Fruit fly (Drosophila melanogaster) whole organism, embryonic: Measurements from ENCODE around the gene Smu1.

Experiments
- BEAF-32 ChIP-seq: fragments of 200-800 bp; sonication (Bioruptor generic); optimal IDR thresholded peaks from 3 replicates; lab custom pipeline; 2017; ENCODE audit warnings: missing biosample characterization, missing genetic modification characterization, mild to moderate bottlenecking, moderate library complexity, missing genetic modification reagents
- CG10267 ChIP-seq: fragments of 200-800 bp; sonication (Bioruptor generic); optimal IDR thresholded peaks from 2 replicates; lab custom pipeline; 2018; ENCODE audit warnings: missing biosample characterization, mild to moderate bottlenecking, missing genetic modification characterization, moderate library complexity
- CG10431 ChIP-seq: fragments of 200-800 bp; sonication (Bioruptor generic); optimal IDR thresholded peaks from 3 replicates; lab custom pipeline; 2018; ENCODE audit warnings: missing biosample characterization, mild to moderate bottlenecking, missing genetic modification characterization
- CG12219 ChIP-seq: fragments of 200-800 bp; sonication (Bioruptor generic); optimal IDR thresholded peaks from 3 replicates; lab custom pipeline; 2018; ENCODE audit warnings: missing biosample characterization, mild to moderate bottlenecking, missing genetic modification characterization
- CG12769 ChIP-seq: fragments of 200-800 bp; sonication (Bioruptor generic); optimal IDR thresholded peaks from 2 replicates; lab custom pipeline; 2019; ENCODE audit warnings: missing biosample characterization, mild to moderate bottlenecking, missing genetic modification characterization, moderate library complexity
- CG12942 ChIP-seq: fragments of 200-800 bp; sonication (Bioruptor generic); optimal IDR thresholded peaks from 3 replicates; lab custom pipeline; 2016; ENCODE audit warnings: missing biosample characterization, missing genetic modification characterization
- CG13775 ChIP-seq: fragments of 200-800 bp; sonication (Bioruptor generic); optimal IDR thresholded peaks from 3 replicates; lab custom pipeline; 2017; ENCODE audit warnings: missing biosample characterization, mild to moderate bottlenecking, missing genetic modification characterization
- CG14667 ChIP-seq: fragments of 200-800 bp; sonication (Bioruptor generic); IDR thresholded peaks from 2 replicates; pipeline ENCODE4 v1.3.6; 2022; ENCODE audit warnings: missing biosample characterization, missing genetic modification characterization
- CG17186 ChIP-seq: fragments of 200-800 bp; sonication (Bioruptor generic); optimal IDR thresholded peaks from 3 replicates; lab custom pipeline; 2017; ENCODE audit warnings: missing biosample characterization, missing genetic modification reagents, missing genetic modification characterization
- CG17612 ChIP-seq: fragments of 200-800 bp; sonication (Bioruptor generic); IDR thresholded peaks from 2 replicates; pipeline ENCODE4 v1.3.6; 2022; ENCODE audit warnings: missing biosample characterization, missing genetic modification characterization
- CG2116 ChIP-seq: fragments of 200-800 bp; sonication (Bioruptor generic); optimal IDR thresholded peaks from 3 replicates; lab custom pipeline; 2018; ENCODE audit warnings: missing biosample characterization, mild to moderate bottlenecking, missing genetic modification characterization
- CG2202 ChIP-seq: fragments of 200-800 bp; sonication (Bioruptor generic); optimal IDR thresholded peaks from 2 replicates; lab custom pipeline; 2018; ENCODE audit warnings: missing biosample characterization, mild to moderate bottlenecking, missing genetic modification characterization
- CG2889 ChIP-seq: fragments of 200-800 bp; sonication (Bioruptor generic); IDR thresholded peaks from 3 replicates; pipeline ENCODE4 v1.3.6; 2022; ENCODE audit warnings: missing biosample characterization, missing genetic modification characterization
- CG30403 ChIP-seq: fragments of 200-800 bp; sonication (Bioruptor generic); optimal IDR thresholded peaks from 3 replicates; lab custom pipeline; 2016; ENCODE audit warnings: missing biosample characterization, missing genetic modification characterization
- CG6254 ChIP-seq: fragments of 200-800 bp; sonication (Bioruptor generic); optimal IDR thresholded peaks from 3 replicates; lab custom pipeline; 2017; ENCODE audit warnings: mild to moderate bottlenecking, missing biosample characterization, missing genetic modification reagents, missing genetic modification characterization
- CG7745 ChIP-seq: fragments of 200-800 bp; sonication (Bioruptor generic); optimal IDR thresholded peaks from 2 replicates; lab custom pipeline; 2018; ENCODE audit warnings: missing biosample characterization, mild to moderate bottlenecking, missing genetic modification characterization, moderate library complexity
- CG8281 ChIP-seq: fragments of 200-800 bp; sonication (Bioruptor generic); optimal IDR thresholded peaks from 2 replicates; lab custom pipeline; 2018; ENCODE audit warnings: missing biosample characterization, mild to moderate bottlenecking, missing genetic modification characterization, moderate library complexity
- CG8924 ChIP-seq: fragments of 200-800 bp; optimal IDR thresholded peaks from 3 replicates; lab custom pipeline; 2019; ENCODE audit warnings: missing biosample characterization, mild to moderate bottlenecking, missing genetic modification characterization, moderate library complexity
- CG8944 ChIP-seq: fragments of 200-800 bp; sonication (Bioruptor generic); optimal IDR thresholded peaks from 3 replicates; lab custom pipeline; 2016; ENCODE audit warnings: missing biosample characterization, missing genetic modification characterization
- CG9437 ChIP-seq: fragments of 200-800 bp; sonication (Bioruptor generic); optimal IDR thresholded peaks from 2 replicates; lab custom pipeline; 2018; ENCODE audit warnings: missing biosample characterization, mild to moderate bottlenecking, missing genetic modification characterization
- CG9727 ChIP-seq: fragments of 200-800 bp; sonication (Bioruptor generic); optimal IDR thresholded peaks from 3 replicates; lab custom pipeline; 2017; ENCODE audit warnings: missing biosample characterization, mild to moderate bottlenecking, missing genetic modification characterization
- Camta ChIP-seq: fragments of 200-800 bp; sonication (Bioruptor generic); optimal IDR thresholded peaks from 2 replicates; lab custom pipeline; 2016; ENCODE audit warnings: missing biosample characterization, missing genetic modification characterization
- Chrac-16 ChIP-seq: fragments of 200-800 bp; sonication (Bioruptor generic); optimal IDR thresholded peaks from 3 replicates; lab custom pipeline; 2016; ENCODE audit warnings: missing biosample characterization, missing genetic modification characterization
- D19A ChIP-seq: fragments of 200-800 bp; optimal IDR thresholded peaks from 3 replicates; lab custom pipeline; 2019; ENCODE audit warnings: missing biosample characterization, mild to moderate bottlenecking, missing genetic modification characterization, moderate library complexity
- Dp ChIP-seq: fragments of 200-800 bp; sonication (Bioruptor generic); optimal IDR thresholded peaks from 2 replicates; lab custom pipeline; 2018; ENCODE audit warnings: missing biosample characterization, mild to moderate bottlenecking, missing genetic modification characterization, moderate library complexity
- Dref ChIP-seq: fragments of 200-800 bp; sonication (Bioruptor generic); IDR thresholded peaks from 2 replicates; pipeline ENCODE4 v1.3.6; 2022; ENCODE audit warnings: missing biosample characterization, missing genetic modification characterization
- Fer1 ChIP-seq: fragments of 200-800 bp; sonication (Bioruptor generic); optimal IDR thresholded peaks from 2 replicates; lab custom pipeline; 2017; ENCODE audit warnings: missing biosample characterization, mild to moderate bottlenecking, missing genetic modification characterization
- Hmx ChIP-seq: fragments of 200-800 bp; sonication (Bioruptor generic); optimal IDR thresholded peaks from 2 replicates; lab custom pipeline; 2016; ENCODE audit warnings: missing biosample characterization, missing genetic modification characterization
- TFAM ChIP-seq: fragments of 200-800 bp; sonication (Bioruptor generic); optimal IDR thresholded peaks from 2 replicates; lab custom pipeline; 2017; ENCODE audit warnings: missing biosample characterization, missing genetic modification characterization, inconsistent platforms
- Vsx1 ChIP-seq: fragments of 200-800 bp; sonication (Bioruptor generic); optimal IDR thresholded peaks from 2 replicates; lab custom pipeline; 2017; ENCODE audit warnings: missing biosample characterization, mild to moderate bottlenecking, missing genetic modification characterization, missing genetic modification reagents
- Xrp1 ChIP-seq: fragments of 200-800 bp; sonication (Bioruptor generic); IDR thresholded peaks from 2 replicates; pipeline ENCODE4 v1.3.6; 2022; ENCODE audit warnings: missing biosample characterization, missing genetic modification characterization
- YL-1 ChIP-seq: fragments of 200-800 bp; sonication (Bioruptor generic); optimal IDR thresholded peaks from 3 replicates; lab custom pipeline; 2017; ENCODE audit warnings: missing biosample characterization, mild to moderate bottlenecking, missing genetic modification characterization
- bbx ChIP-seq: fragments of 200-800 bp; sonication (Bioruptor generic); IDR thresholded peaks from 2 replicates; pipeline ENCODE4 v1.3.6; 2022; ENCODE audit warnings: missing biosample characterization, missing genetic modification characterization; ENCODE audit not compliant: partially characterized antibody
- bowl ChIP-seq: fragments of 200-800 bp; sonication (Bioruptor generic); IDR thresholded peaks from 2 replicates; pipeline ENCODE4 v1.3.6; 2022; ENCODE audit warnings: missing biosample characterization, missing genetic modification characterization
- cad ChIP-seq: fragments of >200 bp; optimal IDR thresholded peaks from 2 replicates; lab custom pipeline; 2017; ENCODE audit warnings: missing biosample characterization, missing genetic modification characterization
- croc ChIP-seq: fragments of 200-800 bp; sonication (Bioruptor generic); conservative IDR thresholded peaks from 3 replicates; pipeline ENCODE4 v1.3.6; 2022; ENCODE audit warnings: missing biosample characterization, missing genetic modification characterization
- crp ChIP-seq, 2 experiments: fragments of 200-800 bp; sonication (Bioruptor generic); optimal IDR thresholded peaks; 2 replicates in 1 of 2; 3 replicates in 1 of 2; lab custom pipeline; 2017; ENCODE audit warnings: missing biosample characterization in 2 of 2, missing genetic modification characterization in 2 of 2, mild to moderate bottlenecking in 1 of 2, moderate library complexity in 1 of 2
- dmrt11E ChIP-seq: fragments of 200-800 bp; sonication (Bioruptor generic); optimal IDR thresholded peaks from 3 replicates; lab custom pipeline; 2018; ENCODE audit warnings: missing biosample characterization, mild to moderate bottlenecking, missing genetic modification characterization, moderate library complexity
- fd96Cb ChIP-seq: fragments of 200-800 bp; sonication (Bioruptor generic); optimal IDR thresholded peaks from 2 replicates; lab custom pipeline; 2018; ENCODE audit warnings: missing biosample characterization, mild to moderate bottlenecking, missing genetic modification characterization, moderate library complexity
- knrl ChIP-seq: fragments of 200-800 bp; sonication (Bioruptor generic); IDR thresholded peaks from 3 replicates; pipeline ENCODE4 v1.3.6; 2022; ENCODE audit warnings: missing biosample characterization, missing genetic modification characterization; ENCODE audit not compliant: partially characterized antibody
- luna ChIP-seq: fragments of 200-800 bp; sonication (Bioruptor generic); optimal IDR thresholded peaks from 2 replicates; lab custom pipeline; 2016; ENCODE audit warnings: missing biosample characterization, missing genetic modification characterization
- phol ChIP-seq: fragments of 200-800 bp; sonication (Bioruptor generic); optimal IDR thresholded peaks from 3 replicates; lab custom pipeline; 2018; ENCODE audit warnings: missing biosample characterization, mild to moderate bottlenecking, missing genetic modification characterization, moderate library complexity
- pzg ChIP-seq: fragments of 200-800 bp; sonication (Bioruptor generic); optimal IDR thresholded peaks from 3 replicates; lab custom pipeline; 2018; ENCODE audit warnings: missing biosample characterization, mild to moderate bottlenecking, missing genetic modification characterization, moderate library complexity
- sens ChIP-seq: fragments of 200-800 bp; sonication (Bioruptor generic); peaks from one replicate; lab custom pipeline; 2016; ENCODE audit warnings: missing biosample characterization, missing genetic modification characterization
- sisA ChIP-seq: fragments of 200-800 bp; sonication (Bioruptor generic); IDR thresholded peaks from 2 replicates; pipeline ENCODE4 v1.3.6; 2022; ENCODE audit warnings: missing biosample characterization, missing genetic modification characterization
- slou ChIP-seq: fragments of 200-800 bp; sonication (Bioruptor generic); optimal IDR thresholded peaks from 3 replicates; lab custom pipeline; 2016; ENCODE audit warnings: missing biosample characterization, missing genetic modification characterization
- sna ChIP-seq: fragments of 200-800 bp; sonication (Bioruptor generic); IDR thresholded peaks from 2 replicates; pipeline ENCODE4 v1.3.6; 2022; ENCODE audit warnings: missing biosample characterization, missing genetic modification characterization; ENCODE audit not compliant: partially characterized antibody
- zf30C ChIP-seq: fragments of 200-800 bp; sonication (Bioruptor generic); optimal IDR thresholded peaks from 3 replicates; lab custom pipeline; 2018; ENCODE audit warnings: missing biosample characterization, mild to moderate bottlenecking, missing genetic modification characterization

The Smu1 gene

dm6 chr3R:18980863-18981536, at the start of gene Smu1, which contains the start of gene dnk (continued):
- peak; percentile 15 for TF ChIP-seq CG6254 (GFP tag; lab: Kevin White, UChicago)
- TF ChIP-seq BEAF-32 (GFP tag; lab: Kevin White, UChicago) = peak; percentile 54
- peak; percentile 20 for TF ChIP-seq Vsx1
- TF ChIP-seq CG8924 (tag; lab: Kevin White, UChicago) = peak; percentile 70
- peak; percentile 13 for TF ChIP-seq CG9437 (GFP tag; lab: Kevin White, UChicago)
- peak; percentile 43 for TF ChIP-seq Dp (GFP tag; lab: Kevin White, UChicago)
- peak; percentile 60 for TF ChIP-seq sens (GFP tag; lab: Kevin White, UChicago)
- TF ChIP-seq CG10267 (tag; lab: Kevin White, UChicago) = peak; percentile 25
- peak; percentile 23 for TF ChIP-seq pzg (GFP tag; lab: Kevin White, UChicago)
- TF ChIP-seq CG2202 (tag; lab: Kevin White, UChicago) = no peak
- peak; percentile 58 for TF ChIP-seq Dref
- no peak for TF ChIP-seq Xrp1 (GFP tag; lab: Robert Waterston, UW)
- TF ChIP-seq Hmx = no peak
- 0 out of 2 replicates have a peak, but pooled peaks have one; percentile 17 for TF ChIP-seq sna (GFP tag; lab: Robert Waterston, UW)
- TF ChIP-seq CG13775 (GFP tag; lab: Kevin White, UChicago) = no peak
- no peak for TF ChIP-seq Chrac-16 (GFP tag; lab: Kevin White, UChicago)
- peak; percentile 2 for TF ChIP-seq CG17186 (GFP tag; lab: Kevin White, UChicago)
- TF ChIP-seq crp (GFP tag; optimal IDR thresholded peaks at IDR 0.05; lab: Kevin White, UChicago) = peak; percentile 66 to 96
- no peak for TF ChIP-seq CG17612 (GFP tag; lab: Robert Waterston, UW)
- peak; percentile 12; the same call in 1 of the 2 replicates for TF ChIP-seq bbx (GFP tag; lab: Robert Waterston, UW)
- peak; percentile 41 for TF ChIP-seq CG2116
- TF ChIP-seq phol (tag; lab: Kevin White, UChicago) = peak; percentile 78
- no peak for TF ChIP-seq luna (GFP tag; lab: Kevin White, UChicago)
- no peak for TF ChIP-seq bowl (GFP tag; lab: Robert Waterston, UW)

- peak; percentile 36 for TF ChIP-seq Camta (GFP tag; lab: Kevin White, UChicago)
- no peak for TF ChIP-seq zf30C
- TF ChIP-seq CG8281 = peak; percentile 61
- peak; percentile 81 for TF ChIP-seq Fer1 (GFP tag; lab: Kevin White, UChicago)
- TF ChIP-seq CG10431 (GFP tag; lab: Kevin White, UChicago) = peak; percentile 5
- TF ChIP-seq CG12942 (GFP tag; lab: Kevin White, UChicago) = peak; percentile 85
- TF ChIP-seq croc (GFP tag; lab: Robert Waterston, UW) = no peak
- peak; percentile 66 for TF ChIP-seq sisA (GFP tag; lab: Robert Waterston, UW)
- peak; percentile 68 for TF ChIP-seq slou (GFP tag; lab: Kevin White, UChicago)
- TF ChIP-seq CG14667 = peak; percentile 57
- peak; percentile 64 for TF ChIP-seq CG12219
- peak; percentile 84 for TF ChIP-seq CG2889 (GFP tag; lab: Robert Waterston, UW)
- TF ChIP-seq fd96Cb (tag; lab: Kevin White, UChicago) = peak; percentile 50
- TF ChIP-seq CG8944 (GFP tag; lab: Kevin White, UChicago) = peak; percentile 86
- TF ChIP-seq cad (GFP tag; lab: Kevin White, UChicago) = no peak
- peak; percentile 88 for TF ChIP-seq CG30403
- no peak for TF ChIP-seq dmrt11E (tag; lab: Kevin White, UChicago)
- TF ChIP-seq phol (tag; lab: Kevin White, UChicago) = peak; percentile 42
- no peak for TF ChIP-seq CG7745
- peak; percentile 96 for TF ChIP-seq CG12769 (tag; lab: Kevin White, UChicago)
- TF ChIP-seq knrl = no peak
- no peak for TF ChIP-seq TFAM (GFP tag; lab: Kevin White, UChicago)
- TF ChIP-seq sna (GFP tag; lab: Robert Waterston, UW) = no peak
- peak; percentile 55 for TF ChIP-seq YL-1 (GFP tag; lab: Kevin White, UChicago)
- TF ChIP-seq CG9727 (GFP tag; lab: Kevin White, UChicago) = peak; percentile 53
- no peak for TF ChIP-seq D19A (tag; lab: Kevin White, UChicago)
Observed at dm6 chr3R:19028758-19029157, 47.6 kb upstream of the Smu1 start, which contains the start of the genes GatA and P5cr. Gene GatA, minus strand, starts transcription at chr3R:19028857. Gene P5cr, plus strand, starts transcription at chr3R:19028931.
